Fruit fly (Drosophila melanogaster) whole organism, embryonic: ENCODE measurements around the gene CG43658.

Experiments used
- ATbp ChIP-seq: fragments of 200-800 bp; sonication (Bioruptor generic); optimal IDR thresholded peaks from 2 replicates; lab custom pipeline; 2017; ENCODE audit warnings: missing biosample characterization, mild to moderate bottlenecking, missing genetic modification characterization, missing genetic modification reagents
- Atf-2 ChIP-seq: fragments of 200-800 bp; sonication (Bioruptor generic); optimal IDR thresholded peaks from 2 replicates; lab custom pipeline; 2016; ENCODE audit warnings: missing biosample characterization, missing genetic modification characterization
- Atf3 ChIP-seq: fragments of 200-800 bp; sonication (Bioruptor generic); optimal IDR thresholded peaks from 3 replicates; lab custom pipeline; 2016; ENCODE audit warnings: missing biosample characterization, missing genetic modification characterization
- Bgb ChIP-seq: fragments of 200-800 bp; sonication (Bioruptor generic); IDR thresholded peaks from 2 replicates; pipeline ENCODE4 v1.3.6; 2022; ENCODE audit warnings: missing biosample characterization, missing genetic modification characterization; ENCODE audit not compliant: partially characterized antibody
- CG12744 ChIP-seq: fragments of 200-800 bp; sonication (Bioruptor generic); optimal IDR thresholded peaks from 2 replicates; lab custom pipeline; 2016; ENCODE audit warnings: missing biosample characterization, missing genetic modification characterization
- CG13287 ChIP-seq: fragments of 200-800 bp; sonication (Bioruptor generic); IDR thresholded peaks from 2 replicates; pipeline ENCODE4 v1.3.6; 2022; ENCODE audit warnings: missing biosample characterization, missing genetic modification characterization; ENCODE audit not compliant: partially characterized antibody
- CG14860 ChIP-seq: fragments of 200-800 bp; sonication (Bioruptor generic); IDR thresholded peaks from 3 replicates; pipeline ENCODE4 v1.3.6; 2022; ENCODE audit warnings: missing biosample characterization, missing genetic modification characterization; ENCODE audit not compliant: partially characterized antibody
- CG17612 ChIP-seq: fragments of 200-800 bp; sonication (Bioruptor generic); IDR thresholded peaks from 2 replicates; pipeline ENCODE4 v1.3.6; 2022; ENCODE audit warnings: missing biosample characterization, missing genetic modification characterization
- CG1832 ChIP-seq: fragments of 200-800 bp; sonication (Bioruptor generic); optimal IDR thresholded peaks from 2 replicates; lab custom pipeline; 2017; ENCODE audit warnings: missing biosample characterization, mild to moderate bottlenecking, missing genetic modification characterization, inconsistent platforms
- CG2116 ChIP-seq: fragments of 200-800 bp; sonication (Bioruptor generic); optimal IDR thresholded peaks from 3 replicates; lab custom pipeline; 2018; ENCODE audit warnings: missing biosample characterization, mild to moderate bottlenecking, missing genetic modification characterization
- CG2129 ChIP-seq: fragments of 200-800 bp; sonication (Bioruptor generic); IDR thresholded peaks from 2 replicates; pipeline ENCODE4 v1.3.6; 2022; ENCODE audit warnings: missing biosample characterization, missing genetic modification characterization; ENCODE audit not compliant: partially characterized antibody
- CG2875 ChIP-seq: fragments of 200-800 bp; sonication (Bioruptor generic); optimal IDR thresholded peaks from 2 replicates; lab custom pipeline; 2017; ENCODE audit warnings: missing biosample characterization, mild to moderate bottlenecking, missing genetic modification characterization, missing genetic modification reagents
- CG32772 ChIP-seq: fragments of 200-800 bp; sonication (Bioruptor generic); IDR thresholded peaks from 2 replicates; pipeline ENCODE4 v1.3.6; 2022; ENCODE audit warnings: missing biosample characterization, missing genetic modification characterization
- CG3847 ChIP-seq: fragments of 200-800 bp; sonication (Bioruptor generic); IDR thresholded peaks from 2 replicates; pipeline ENCODE4 v1.3.6; 2022; ENCODE audit warnings: missing biosample characterization, missing genetic modification characterization
- CG42726 ChIP-seq: fragments of 200-800 bp; sonication (Bioruptor generic); IDR thresholded peaks from 2 replicates; pipeline ENCODE4 v1.3.6; 2022; ENCODE audit warnings: missing biosample characterization, missing genetic modification characterization; ENCODE audit not compliant: partially characterized antibody
- CG6683 ChIP-seq: fragments of 200-800 bp; sonication (Bioruptor generic); optimal IDR thresholded peaks from 2 replicates; lab custom pipeline; 2017; ENCODE audit warnings: missing biosample characterization, mild to moderate bottlenecking, missing genetic modification characterization, missing genetic modification reagents
- CG6854 ChIP-seq: fragments of 200-800 bp; sonication (Bioruptor generic); optimal IDR thresholded peaks from 3 replicates; lab custom pipeline; 2017; ENCODE audit warnings: missing biosample characterization, mild to moderate bottlenecking, missing genetic modification characterization
- CG7987 ChIP-seq: fragments of 200-800 bp; sonication (Bioruptor generic); optimal IDR thresholded peaks from 2 replicates; lab custom pipeline; 2018; ENCODE audit warnings: missing biosample characterization, mild to moderate bottlenecking, missing genetic modification characterization, moderate library complexity
- CG9437 ChIP-seq: fragments of 200-800 bp; sonication (Bioruptor generic); optimal IDR thresholded peaks from 2 replicates; lab custom pipeline; 2018; ENCODE audit warnings: missing biosample characterization, mild to moderate bottlenecking, missing genetic modification characterization
- CG9797 ChIP-seq: fragments of 200-800 bp; sonication (Bioruptor generic); optimal IDR thresholded peaks from 3 replicates; lab custom pipeline; 2018; ENCODE audit warnings: missing biosample characterization, mild to moderate bottlenecking, missing genetic modification characterization
- Ets97D ChIP-seq: fragments of 200-800 bp; sonication (Bioruptor generic); optimal IDR thresholded peaks from 3 replicates; lab custom pipeline; 2016; ENCODE audit warnings: missing biosample characterization, missing genetic modification characterization
- Hmr ChIP-seq: fragments of 200-800 bp; sonication (Bioruptor generic); optimal IDR thresholded peaks from 3 replicates; lab custom pipeline; 2017; ENCODE audit warnings: mild to moderate bottlenecking, missing biosample characterization, missing genetic modification reagents, missing genetic modification characterization
- MESR4 ChIP-seq: fragments of 200-800 bp; sonication (Bioruptor generic); optimal IDR thresholded peaks from 2 replicates; lab custom pipeline; 2018; ENCODE audit warnings: missing biosample characterization, mild to moderate bottlenecking, missing genetic modification characterization, moderate library complexity
- Mrtf ChIP-seq: fragments of 200-800 bp; sonication (Bioruptor generic); IDR thresholded peaks from 3 replicates; pipeline ENCODE4 v1.3.6; 2022; ENCODE audit warnings: missing biosample characterization, missing genetic modification characterization
- Opbp ChIP-seq: fragments of 200-800 bp; sonication (Bioruptor generic); IDR thresholded peaks from 3 replicates; pipeline ENCODE4 v1.3.6; 2022; ENCODE audit warnings: missing biosample characterization, missing genetic modification characterization; ENCODE audit not compliant: partially characterized antibody
- Scr ChIP-seq: fragments of 200-800 bp; sonication (Bioruptor generic); IDR thresholded peaks from 2 replicates; pipeline ENCODE4 v1.3.6; 2022; ENCODE audit warnings: missing biosample characterization, missing genetic modification characterization; ENCODE audit not compliant: partially characterized antibody
- Sry-β ChIP-seq: fragments of 200-800 bp; sonication (Bioruptor generic); optimal IDR thresholded peaks from 2 replicates; lab custom pipeline; 2018; ENCODE audit warnings: missing biosample characterization, mild to moderate bottlenecking, missing genetic modification characterization, moderate library complexity
- Sry-δ ChIP-seq: fragments of 200-800 bp; sonication (Bioruptor generic); optimal IDR thresholded peaks from 2 replicates; lab custom pipeline; 2016; ENCODE audit warnings: missing biosample characterization, missing genetic modification characterization
- YL-1 ChIP-seq: fragments of 200-800 bp; sonication (Bioruptor generic); optimal IDR thresholded peaks from 3 replicates; lab custom pipeline; 2017; ENCODE audit warnings: missing biosample characterization, mild to moderate bottlenecking, missing genetic modification characterization
- amos ChIP-seq: fragments of 200-800 bp; sonication (Bioruptor generic); IDR thresholded peaks from 2 replicates; pipeline ENCODE4 v1.3.6; 2022; ENCODE audit warnings: missing biosample characterization, missing genetic modification characterization; ENCODE audit not compliant: partially characterized antibody
- bab2 ChIP-seq: fragments of 200-800 bp; sonication (Bioruptor generic); optimal IDR thresholded peaks from 2 replicates; lab custom pipeline; 2016; ENCODE audit warnings: missing biosample characterization, missing genetic modification characterization
- bbx ChIP-seq: fragments of 200-800 bp; sonication (Bioruptor generic); IDR thresholded peaks from 2 replicates; pipeline ENCODE4 v1.3.6; 2022; ENCODE audit warnings: missing biosample characterization, missing genetic modification characterization; ENCODE audit not compliant: partially characterized antibody
- chinmo ChIP-seq: fragments of 200-800 bp; sonication (Bioruptor generic); IDR thresholded peaks from 4 replicates; pipeline ENCODE4 v1.3.6; 2022; ENCODE audit warnings: missing biosample characterization, missing genetic modification characterization; ENCODE audit not compliant: partially characterized antibody
- emc ChIP-seq: fragments of 200-800 bp; sonication (Bioruptor generic); optimal IDR thresholded peaks from 2 replicates; lab custom pipeline; 2016; ENCODE audit warnings: missing biosample characterization, missing genetic modification characterization
- hb ChIP-seq: fragments of 200-800 bp; sonication (Bioruptor generic); IDR thresholded peaks from 3 replicates; pipeline ENCODE4 v1.3.6; 2022; ENCODE audit warnings: missing biosample characterization, missing genetic modification characterization; ENCODE audit not compliant: partially characterized antibody
- knrl ChIP-seq: fragments of 200-800 bp; sonication (Bioruptor generic); IDR thresholded peaks from 3 replicates; pipeline ENCODE4 v1.3.6; 2022; ENCODE audit warnings: missing biosample characterization, missing genetic modification characterization; ENCODE audit not compliant: partially characterized antibody
- nau ChIP-seq: fragments of 200-800 bp; sonication (Bioruptor generic); optimal IDR thresholded peaks from 3 replicates; lab custom pipeline; 2017; ENCODE audit warnings: missing biosample characterization, mild to moderate bottlenecking, missing genetic modification characterization, missing genetic modification reagents
- nmo ChIP-seq: fragments of 200-800 bp; sonication (Bioruptor generic); optimal IDR thresholded peaks from 2 replicates; lab custom pipeline; 2018; ENCODE audit warnings: missing biosample characterization, mild to moderate bottlenecking, missing genetic modification characterization, moderate library complexity
- nom ChIP-seq: fragments of 200-800 bp; sonication (Bioruptor generic); optimal IDR thresholded peaks from 2 replicates; lab custom pipeline; 2017; ENCODE audit warnings: missing biosample characterization, missing genetic modification characterization, mild to moderate bottlenecking, moderate library complexity, missing genetic modification reagents
- pita ChIP-seq: fragments of 200-800 bp; sonication (Bioruptor generic); optimal IDR thresholded peaks from 2 replicates; lab custom pipeline; 2017; ENCODE audit warnings: missing biosample characterization, mild to moderate bottlenecking, missing genetic modification characterization
- row ChIP-seq: fragments of 200-800 bp; sonication (Bioruptor generic); IDR thresholded peaks from 3 replicates; pipeline ENCODE4 v1.3.6; 2022; ENCODE audit warnings: missing biosample characterization, missing genetic modification characterization
- sens ChIP-seq: fragments of 200-800 bp; sonication (Bioruptor generic); peaks from one replicate; lab custom pipeline; 2016; ENCODE audit warnings: missing biosample characterization, missing genetic modification characterization
- stwl ChIP-seq: fragments of 200-800 bp; sonication (Bioruptor generic); optimal IDR thresholded peaks from 3 replicates; lab custom pipeline; 2018; ENCODE audit warnings: missing biosample characterization, mild to moderate bottlenecking, missing genetic modification characterization, moderate library complexity
- tap ChIP-seq: fragments of 200-800 bp; optimal IDR thresholded peaks from 3 replicates; lab custom pipeline; 2019; ENCODE audit warnings: missing biosample characterization, mild to moderate bottlenecking, missing genetic modification characterization, moderate library complexity
- z ChIP-seq: fragments of 200-800 bp; sonication (Bioruptor generic); IDR thresholded peaks from 3 replicates; pipeline ENCODE4 v1.3.6; 2022; ENCODE audit warnings: missing biosample characterization, missing genetic modification characterization
- zen2 ChIP-seq: fragments of 200-800 bp; sonication (Bioruptor generic); IDR thresholded peaks from 3 replicates; pipeline ENCODE4 v1.3.6; 2022; ENCODE audit warnings: missing biosample characterization, missing genetic modification characterization; ENCODE audit not compliant: partially characterized antibody

CG43658 gene

DNA sequence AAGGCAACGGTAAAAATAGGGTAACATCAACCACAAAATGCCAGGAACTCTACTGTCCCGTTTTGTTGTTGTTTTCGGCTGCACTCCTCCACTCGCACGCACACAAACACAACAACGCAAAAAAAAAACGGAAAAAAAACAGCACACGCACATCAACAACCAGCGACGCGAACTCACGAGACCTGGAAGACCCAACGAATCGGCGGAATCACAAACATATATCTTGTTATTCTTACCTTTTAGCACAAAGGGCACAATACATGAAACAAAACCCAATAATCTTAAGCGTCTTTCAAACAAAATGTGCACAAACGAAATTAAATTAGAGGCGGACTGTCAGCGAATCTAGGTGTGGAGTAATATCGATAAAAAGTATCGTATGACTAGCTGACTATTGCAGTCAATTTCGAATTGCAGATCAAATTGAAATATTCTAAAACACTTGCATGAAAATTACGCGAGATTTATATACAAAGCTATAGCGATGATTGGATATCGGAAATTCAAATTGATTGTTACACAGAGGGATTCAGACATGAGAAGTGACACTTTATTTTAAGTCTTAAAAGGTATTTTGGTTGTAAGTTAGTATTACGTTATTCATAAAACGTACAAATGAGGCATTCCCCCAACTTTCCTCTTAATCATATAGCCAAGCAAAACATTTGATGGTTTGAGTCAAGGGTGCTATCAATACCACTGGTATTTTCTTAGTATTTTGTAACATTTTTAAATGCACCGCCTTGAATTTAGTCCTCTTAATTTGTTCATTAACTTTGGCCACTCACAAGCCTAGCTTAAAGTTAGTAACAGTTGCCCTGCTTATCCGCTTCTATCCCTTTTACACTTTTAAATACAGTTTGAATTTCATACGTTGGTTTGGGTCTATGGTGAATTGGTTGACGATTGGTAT is 18.1 kb upstream of the CG43658 start, which contains the start of gene Ankle2 (continued):
- TF ChIP-seq row (GFP tag; lab: Robert Waterston, UW) (peak; percentile 23; the same call in 1 of the 3 replicates), CG2129 (GFP tag; lab: Robert Waterston, UW) (peak; percentile 25; the same call in 1 of the 2 replicates), Atf-2 (no peak), CG3847 (no peak), emc (GFP tag; lab: Kevin White, UChicago) (no peak), Bgb (GFP tag; lab: Robert Waterston, UW) (peak; percentile 65), knrl (GFP tag; lab: Robert Waterston, UW) (peak; percentile 68; the same call in 2 of the 3 replicates), CG13287 (peak; percentile 76), nmo (GFP tag; lab: Kevin White, UChicago) (peak; percentile 28), Opbp (peak; percentile 71), bbx (GFP tag; lab: Robert Waterston, UW) (peak; percentile 68), bab2 (GFP tag; lab: Kevin White, UChicago) (no peak), CG9797 (GFP tag; lab: Kevin White, UChicago) (peak; percentile 54), CG2116 (GFP tag; lab: Kevin White, UChicago) (peak; percentile 23), hb (peak; percentile 49; the same call in 1 of the 3 replicates), CG42726 (GFP tag; lab: Robert Waterston, UW) (peak; percentile 43; the same call in 1 of the 2 replicates), Atf3 (GFP tag; lab: Kevin White, UChicago) (no peak), Mrtf (no peak), stwl (tag; lab: Kevin White, UChicago) (peak; percentile 0), Hmr (GFP tag; lab: Kevin White, UChicago) (no peak), pita (GFP tag; lab: Kevin White, UChicago) (peak; percentile 56), CG6854 (GFP tag; lab: Kevin White, UChicago) (no peak), CG7987 (GFP tag; lab: Kevin White, UChicago) (no peak), sens (peak; percentile 66), YL-1 (no peak), CG1832 (GFP tag; lab: Kevin White, UChicago) (no peak), CG17612 (GFP tag; lab: Robert Waterston, UW) (no peak), amos (peak; percentile 73), ATbp (GFP tag; lab: Kevin White, UChicago) (no peak), tap (tag; lab: Kevin White, UChicago) (no peak), z (GFP tag; lab: Robert Waterston, UW) (no peak), CG6683 (GFP tag; lab: Kevin White, UChicago) (no peak), nau (GFP tag; lab: Kevin White, UChicago) (no peak), CG32772 (GFP tag; lab: Robert Waterston, UW) (peak; percentile 49), CG2875 (GFP tag; lab: Kevin White, UChicago) (no peak), Scr (GFP tag; lab: Robert Waterston, UW) (peak; percentile 74), Sry-β (GFP tag; lab: Kevin White, UChicago) (no peak), Sry-δ (GFP tag; lab: Kevin White, UChicago) (peak; percentile 83), zen2 (peak; percentile 31; the same call in 1 of the 3 replicates), CG14860 (GFP tag; lab: Robert Waterston, UW) (peak; percentile 23; the same call in 1 of the 3 replicates), CG12744 (GFP tag; lab: Kevin White, UChicago) (no peak), Ets97D (GFP tag; lab: Kevin White, UChicago) (peak; percentile 39), MESR4 (GFP tag; lab: Kevin White, UChicago) (peak; percentile 61), nom (peak; percentile 31), chinmo (GFP tag; lab: Robert Waterston, UW) (peak; percentile 61; the same call in 1 of the 4 replicates), CG9437 (GFP tag; lab: Kevin White, UChicago) (peak; percentile 92)
